Worm (Caenorhabditis elegans): ENCODE data around the gene B0353.1.

DNA sequence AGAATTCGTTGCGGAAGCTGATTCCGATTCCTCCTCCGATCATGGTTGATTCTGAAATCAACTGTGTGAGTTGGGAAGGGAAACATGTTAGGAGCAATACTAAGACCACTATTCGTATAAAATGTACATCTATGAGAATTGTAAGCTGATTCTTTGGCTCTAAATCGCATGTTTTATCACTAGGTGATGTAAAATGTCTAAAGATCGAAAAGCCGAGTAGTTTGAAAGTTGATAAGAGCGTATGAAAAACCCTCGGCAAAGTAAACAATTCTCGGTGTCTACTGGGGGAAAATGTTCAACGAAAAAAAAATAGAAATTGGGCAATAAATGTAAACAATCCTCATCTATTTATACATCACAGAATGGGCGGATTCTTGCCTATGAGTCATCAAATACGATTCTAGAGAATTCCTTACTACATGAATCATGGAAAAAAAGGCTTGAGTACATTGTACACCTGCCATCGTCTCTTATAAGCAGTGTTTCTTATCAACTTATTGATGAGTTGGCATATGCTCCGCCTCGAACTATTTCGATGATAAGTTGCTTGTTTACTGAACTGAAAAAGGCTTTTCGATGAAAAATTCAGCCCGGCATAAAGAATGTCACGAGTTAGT, 44.7 kb downstream of the B0353.1 start, which contains the start of gene lec-6:
- TF ChIP-seq nhr-11 (tag; optimal IDR thresholded peaks at IDR 0.05) (no peak), nhr-77 (tag; optimal IDR thresholded peaks at IDR 0.05) (peak; percentile 81), unc-39 (tag; optimal IDR thresholded peaks at IDR 0.05) (no peak), dve-1 (tag; optimal IDR thresholded peaks at IDR 0.05; ENCODE audit: insufficient read depth) (peak; percentile 96), daf-16 (GFP tag; optimal IDR thresholded peaks at IDR 0.05) (peak in 1 of 2 experiments; percentile 96), daf-16 (tag; optimal IDR thresholded peaks at IDR 0.05) (peak; percentile 100), F49E8.2 (tag; optimal IDR thresholded peaks at IDR 0.05; ENCODE audit: borderline replicate concordance) (no peak), ama-1 (optimal IDR thresholded peaks at IDR 0.05) (peak; percentile 66), ces-1 (GFP tag; optimal IDR thresholded peaks at IDR 0.05) (no peak), nhr-25 (tag; optimal IDR thresholded peaks at IDR 0.05; ENCODE audit: borderline replicate concordance, insufficient read depth) (no peak), zip-11 (GFP tag; IDR thresholded peaks at IDR 0.05) (no peak), lin-39 (tag; optimal IDR thresholded peaks at IDR 0.05) (no peak), lin-38 (GFP tag; IDR thresholded peaks at IDR 0.05) (0 out of 2 replicates have a peak, but pooled peaks have one; percentile 29), nhr-42 (GFP tag; IDR thresholded peaks at IDR 0.05) (no peak)
